Worm (Caenorhabditis elegans) whole organism, midembryonic: Measurements from ENCODE around the gene F38B6.6.

Source experiments
- T22C8.4 ChIP-seq: fragments of 200-800 bp; sonication (Bioruptor generic); IDR thresholded peaks from 2 replicates; pipeline ENCODE4 v1.3.6; 2022; ENCODE audit warnings: missing genetic modification characterization, missing compliant biosample characterization
- cog-1 ChIP-seq: sonication (generic microtip); optimal IDR thresholded peaks from 2 replicates; lab custom pipeline; 2016; ENCODE audit warnings: missing genetic modification characterization, missing compliant biosample characterization
- flt-1 ChIP-seq: fragments of 200-800 bp; sonication (Bioruptor generic); IDR thresholded peaks from 2 replicates; pipeline ENCODE4 v1.3.6; 2022; ENCODE audit warnings: missing genetic modification characterization, missing compliant biosample characterization
- klf-2 ChIP-seq: fragments of 200-800 bp; sonication (Bioruptor generic); conservative IDR thresholded peaks from 2 replicates; pipeline ENCODE4 v1.3.6; 2022; ENCODE audit warnings: missing genetic modification reagents, missing genetic modification characterization, missing compliant biosample characterization
- med-1 ChIP-seq: sonication (generic microtip); optimal IDR thresholded peaks from 2 replicates; lab custom pipeline; 2017; ENCODE audit warnings: missing genetic modification characterization, mild to moderate bottlenecking, missing compliant biosample characterization, antibody characterized with exemption, missing genetic modification reagents; ENCODE audit not compliant: insufficient read depth
- ref-1 ChIP-seq: fragments of 200-800 bp; sonication (Bioruptor generic); conservative IDR thresholded peaks from 2 replicates; pipeline ENCODE4 v1.3.6; 2022; ENCODE audit warnings: missing genetic modification reagents, missing genetic modification characterization, missing compliant biosample characterization
- tab-1 ChIP-seq: fragments of 200-800 bp; sonication (Bioruptor generic); IDR thresholded peaks from 2 replicates; pipeline ENCODE4 v1.3.6; 2022; ENCODE audit warnings: missing genetic modification characterization, missing compliant biosample characterization
- ztf-23 ChIP-seq: fragments of 200-800 bp; sonication (Bioruptor generic); IDR thresholded peaks from 2 replicates; pipeline ENCODE4 v1.3.6; 2022; ENCODE audit warnings: missing genetic modification reagents, missing genetic modification characterization, missing compliant biosample characterization
- ztf-29 ChIP-seq: fragments of 200-800 bp; sonication (Bioruptor generic); IDR thresholded peaks from 2 replicates; pipeline ENCODE4 v1.3.6; 2022; ENCODE audit warnings: missing genetic modification reagents, missing genetic modification characterization, missing compliant biosample characterization

The F38B6.6 gene

ce11 chrX:6653173-6653572, 36.7 kb downstream of the F38B6.6 start:
- TF ChIP-seq ztf-29 (GFP tag; lab: Robert Waterston, UW), result no peak
- TF ChIP-seq cog-1 (tag; lab: Kevin White, UChicago), result no peak
- TF ChIP-seq klf-2, result no peak
- TF ChIP-seq med-1 (GFP tag; lab: Kevin White, UChicago), result no peak
- TF ChIP-seq flt-1, result no peak
- TF ChIP-seq ref-1 (GFP tag; lab: Robert Waterston, UW), result no peak
- TF ChIP-seq tab-1 (GFP tag; lab: Robert Waterston, UW), result no peak
- no peak for TF ChIP-seq T22C8.4 (GFP tag; lab: Robert Waterston, UW)
- TF ChIP-seq ztf-23 (GFP tag; lab: Robert Waterston, UW), result no peak

ce11 chrX:6649573-6649972, 40.3 kb downstream of the F38B6.6 start:
- TF ChIP-seq ztf-23 (GFP tag; lab: Robert Waterston, UW) (no peak), med-1 (GFP tag; lab: Kevin White, UChicago) (no peak), cog-1 (tag; lab: Kevin White, UChicago) (no peak), klf-2 (no peak), T22C8.4 (GFP tag; lab: Robert Waterston, UW) (no peak), ref-1 (GFP tag; lab: Robert Waterston, UW) (no peak), ztf-29 (GFP tag; lab: Robert Waterston, UW) (no peak)

ce11 chrX:6646387-6647061, 43.4 kb downstream of the F38B6.6 start:
- TF ChIP-seq med-1 (GFP tag; lab: Kevin White, UChicago), result no peak
- no peak for TF ChIP-seq ref-1 (GFP tag; lab: Robert Waterston, UW)
- no peak for TF ChIP-seq flt-1
- no peak for TF ChIP-seq T22C8.4 (GFP tag; lab: Robert Waterston, UW)
- no peak for TF ChIP-seq ztf-23 (GFP tag; lab: Robert Waterston, UW)
- no peak for TF ChIP-seq klf-2
- no peak for TF ChIP-seq tab-1 (GFP tag; lab: Robert Waterston, UW)
- no peak for TF ChIP-seq ztf-29 (GFP tag; lab: Robert Waterston, UW)
- TF ChIP-seq cog-1 (tag; lab: Kevin White, UChicago), result no peak

- TF ChIP-seq ztf-23 (GFP tag; lab: Robert Waterston, UW) (no peak), klf-2 (no peak), T22C8.4 (GFP tag; lab: Robert Waterston, UW) (no peak), ref-1 (GFP tag; lab: Robert Waterston, UW) (no peak), ztf-29 (GFP tag; lab: Robert Waterston, UW) (no peak), cog-1 (tag; lab: Kevin White, UChicago) (no peak)
Measured at ce11 chrX:6644971-6645704, 44.7 kb downstream of the F38B6.6 start, which contains the start of gene C56E10.3. C56E10.3 (plus strand) TSS chrX:6645654.

- no peak for TF ChIP-seq T22C8.4 (GFP tag; lab: Robert Waterston, UW)
- no peak for TF ChIP-seq ref-1 (GFP tag; lab: Robert Waterston, UW)
- no peak for TF ChIP-seq klf-2
- no peak for TF ChIP-seq ztf-29 (GFP tag; lab: Robert Waterston, UW)
- no peak for TF ChIP-seq tab-1 (GFP tag; lab: Robert Waterston, UW)
- no peak for TF ChIP-seq med-1 (GFP tag; lab: Kevin White, UChicago)
- TF ChIP-seq ztf-23 (GFP tag; lab: Robert Waterston, UW), result no peak
- TF ChIP-seq cog-1 (tag; lab: Kevin White, UChicago), result no peak
- no peak for TF ChIP-seq flt-1
Measured at ce11 chrX:6642798-6643197, 47.1 kb downstream of the F38B6.6 start.

ce11 chrX:6641509-6641908, 48.4 kb downstream of the F38B6.6 start:
- no peak for TF ChIP-seq cog-1 (tag; lab: Kevin White, UChicago)
- no peak for TF ChIP-seq klf-2
- TF ChIP-seq ref-1 (GFP tag; lab: Robert Waterston, UW), result no peak
- no peak for TF ChIP-seq ztf-29 (GFP tag; lab: Robert Waterston, UW)
- no peak for TF ChIP-seq med-1 (GFP tag; lab: Kevin White, UChicago)
- no peak for TF ChIP-seq ztf-23 (GFP tag; lab: Robert Waterston, UW)
- TF ChIP-seq T22C8.4 (GFP tag; lab: Robert Waterston, UW), result no peak
- no peak for TF ChIP-seq tab-1 (GFP tag; lab: Robert Waterston, UW)
- no peak for TF ChIP-seq flt-1

- TF ChIP-seq med-1 (GFP tag; lab: Kevin White, UChicago) (no peak), ztf-29 (GFP tag; lab: Robert Waterston, UW) (no peak), T22C8.4 (GFP tag; lab: Robert Waterston, UW) (no peak), ref-1 (GFP tag; lab: Robert Waterston, UW) (no peak), flt-1 (no peak), ztf-23 (GFP tag; lab: Robert Waterston, UW) (no peak), klf-2 (no peak), cog-1 (tag; lab: Kevin White, UChicago) (no peak), tab-1 (GFP tag; lab: Robert Waterston, UW) (no peak)
Measured at ce11 chrX:6640570-6641199, 49.2 kb downstream of the F38B6.6 start, which contains the start of gene nhr-120. nhr-120 (minus strand) TSS chrX:6640620.

ce11 chrX:6638985-6639573, 50.8 kb downstream of the F38B6.6 start:
- no peak for TF ChIP-seq tab-1 (GFP tag; lab: Robert Waterston, UW)
- TF ChIP-seq flt-1, result no peak
- TF ChIP-seq ztf-29 (GFP tag; lab: Robert Waterston, UW), result no peak
- no peak for TF ChIP-seq cog-1 (tag; lab: Kevin White, UChicago)
- TF ChIP-seq ref-1 (GFP tag; lab: Robert Waterston, UW), result no peak
- TF ChIP-seq med-1 (GFP tag; lab: Kevin White, UChicago), result no peak
- TF ChIP-seq ztf-23 (GFP tag; lab: Robert Waterston, UW), result no peak
- no peak for TF ChIP-seq klf-2
- no peak for TF ChIP-seq T22C8.4 (GFP tag; lab: Robert Waterston, UW)
